Worm (Caenorhabditis elegans): ENCODE data around the gene cht-2.
A peak's percentile ranks its signal among the peaks of the same experiment; 100 is the strongest.

The cht-2 gene

ce11 chrII:8569038-8569977 is 48.6 kb downstream of the cht-2 start, which contains the start of the genes col-38 and rpl-5 (continued):
- TF ChIP-seq madf-2 (tag; optimal IDR thresholded peaks at IDR 0.05) (peak; percentile 29), lim-6 (tag; optimal IDR thresholded peaks at IDR 0.05) (no peak), nhr-11 (tag; optimal IDR thresholded peaks at IDR 0.05) (no peak), che-1 (tag; optimal IDR thresholded peaks at IDR 0.05) (peak; percentile 27), nfya-1 (tag; optimal IDR thresholded peaks at IDR 0.05) (peak; percentile 87), sox-2 (GFP tag; IDR thresholded peaks at IDR 0.05) (no peak), C08G9.2 (tag; optimal IDR thresholded peaks at IDR 0.05) (peak; percentile 48), odd-2 (tag; optimal IDR thresholded peaks at IDR 0.05) (no peak), hlh-8 (tag; optimal IDR thresholded peaks at IDR 0.05) (no peak), sox-4 (tag; optimal IDR thresholded peaks at IDR 0.05) (no peak), dmd-4 (tag; optimal IDR thresholded peaks at IDR 0.05; ENCODE audit: borderline replicate concordance) (no peak), dve-1 (tag; optimal IDR thresholded peaks at IDR 0.05) (peak; percentile 68), F13H6.1 (tag; optimal IDR thresholded peaks at IDR 0.05) (peak; percentile 7)

- TF ChIP-seq nhr-232 (tag; optimal IDR thresholded peaks at IDR 0.05) (no peak), nfya-1 (tag; optimal IDR thresholded peaks at IDR 0.05) (no peak), K09A11.1 (tag; optimal IDR thresholded peaks at IDR 0.05; ENCODE audit: insufficient read depth) (no peak), tbx-2 (tag; optimal IDR thresholded peaks at IDR 0.05) (no peak), hlh-13 (GFP tag; optimal IDR thresholded peaks at IDR 0.05) (no peak), hlh-6 (tag; optimal IDR thresholded peaks at IDR 0.05) (no peak), madf-2 (tag; optimal IDR thresholded peaks at IDR 0.05) (no peak), ceh-48 (tag; optimal IDR thresholded peaks at IDR 0.05) (no peak), pat-9 (tag; optimal IDR thresholded peaks at IDR 0.05) (no peak), T23F11.4 (GFP tag; optimal IDR thresholded peaks at IDR 0.05) (no peak), dmd-4 (tag; optimal IDR thresholded peaks at IDR 0.05; ENCODE audit: borderline replicate concordance) (no peak), Y22D7AL.16 (tag; optimal IDR thresholded peaks at IDR 0.05) (no peak), unc-3 (GFP tag; conservative IDR thresholded peaks at IDR 0.05) (no peak), unc-3 (tag; optimal IDR thresholded peaks at IDR 0.05) (no peak)
Observed at ce11 chrII:8570977-8571376, 50.3 kb downstream of the cht-2 start, which contains the start of gene bcs-1. TSS of gene bcs-1 (plus strand) at chrII:8571085.

- no peak for TF ChIP-seq elt-2 (tag; optimal IDR thresholded peaks at IDR 0.05)
- TF ChIP-seq ref-2 (tag; optimal IDR thresholded peaks at IDR 0.05), result no peak
- TF ChIP-seq hlh-6 (tag; optimal IDR thresholded peaks at IDR 0.05), result no peak
- TF ChIP-seq odd-2 (tag; optimal IDR thresholded peaks at IDR 0.05), result no peak
- no peak for TF ChIP-seq dve-1 (tag; optimal IDR thresholded peaks at IDR 0.05)
Observed at ce11 chrII:8573044-8573443, 52.3 kb downstream of the cht-2 start, which contains the start of gene F54C9.7. TSS of gene F54C9.7 (plus strand) at chrII:8573344.

All from whole organism, late embryonic.